Worm (Caenorhabditis elegans) whole organism, L1 larva: Measurements from ENCODE around the gene E02H9.9.

Source experiments
- ama-1 ChIP-seq: fragments of 150-350 bp; optimal IDR thresholded peaks from 2 replicates; lab custom pipeline; 2014
- ceh-8 ChIP-seq: fragments of 200-800 bp; sonication (Bioruptor generic); optimal IDR thresholded peaks from 2 replicates; lab custom pipeline; 2018; ENCODE audit warnings: mild to moderate bottlenecking, missing genetic modification characterization, moderate library complexity, missing compliant biosample characterization
- egl-27 ChIP-seq, 2 experiments: fragments of 150-350 bp in 1 of 2; sonication (generic microtip); optimal IDR thresholded peaks; 3 replicates each; lab custom pipeline; 2017 to 2018; ENCODE audit warnings: missing biosample characterization in 2 of 2, missing genetic modification characterization in 2 of 2, missing genetic modification reagents in 2 of 2
- elt-2 ChIP-seq: sonication (generic microtip); optimal IDR thresholded peaks from 2 replicates; lab custom pipeline; 2016; ENCODE audit warnings: missing genetic modification characterization, mild to moderate bottlenecking, inconsistent platforms, missing compliant biosample characterization, missing genetic modification reagents
- lin-35 ChIP-seq, 2 experiments: fragments of 150-350 bp; optimal IDR thresholded peaks; 2 replicates each; lab custom pipeline; 2014; ENCODE audit warnings: missing biosample characterization in 2 of 2, missing genetic modification characterization in 2 of 2, missing genetic modification reagents in 2 of 2
- lin-39 ChIP-seq: fragments of 150-350 bp; optimal IDR thresholded peaks from 2 replicates; lab custom pipeline; 2014; ENCODE audit warnings: missing biosample characterization, missing genetic modification reagents, missing genetic modification characterization
- nhr-47 ChIP-seq: sonication (generic microtip); optimal IDR thresholded peaks from 2 replicates; lab custom pipeline; 2016; ENCODE audit warnings: mild to moderate bottlenecking, missing genetic modification characterization, moderate library complexity, missing compliant biosample characterization
- nhr-77 ChIP-seq: fragments of 150-350 bp; optimal IDR thresholded peaks from 2 replicates; lab custom pipeline; 2014; ENCODE audit warnings: missing biosample characterization, missing genetic modification characterization
- nhr-90 ChIP-seq: sonication (generic microtip); optimal IDR thresholded peaks from 2 replicates; lab custom pipeline; 2016; ENCODE audit warnings: mild to moderate bottlenecking, missing genetic modification characterization, missing compliant biosample characterization; ENCODE audit not compliant: poor library complexity
- rnt-1 ChIP-seq: sonication (generic microtip); optimal IDR thresholded peaks from 2 replicates; lab custom pipeline; 2016; ENCODE audit warnings: mild to moderate bottlenecking, missing genetic modification characterization, moderate library complexity, missing compliant biosample characterization
- unc-130 ChIP-seq: fragments of 150-350 bp; optimal IDR thresholded peaks from 2 replicates; lab custom pipeline; 2017; ENCODE audit warnings: missing biosample characterization, missing genetic modification characterization, inconsistent platforms
- zag-1 ChIP-seq: fragments of 150-350 bp; optimal IDR thresholded peaks from 2 replicates; lab custom pipeline; 2014; ENCODE audit warnings: missing biosample characterization, missing genetic modification characterization

DNA sequence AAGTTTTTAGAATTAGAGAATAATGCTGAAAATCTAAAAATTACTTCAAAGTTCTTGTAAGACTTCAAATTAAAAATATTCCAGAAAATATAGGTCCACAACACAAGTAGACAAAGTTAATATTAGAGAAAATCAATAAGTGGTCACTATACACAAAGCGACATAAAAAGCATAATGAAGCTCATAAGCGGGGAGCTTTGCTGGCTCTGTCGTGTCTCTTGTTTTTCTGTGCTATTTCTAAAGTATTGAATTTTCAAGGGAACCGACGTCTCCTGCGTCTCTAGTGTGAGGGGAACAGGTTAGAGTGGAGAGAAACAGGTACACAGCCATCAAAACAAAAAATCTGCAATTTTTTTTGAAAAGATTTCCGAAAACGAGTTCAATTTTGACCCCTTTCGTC, 29.6 kb downstream of the E02H9.9 start, which contains the start of gene E02H9.13:
- TF ChIP-seq lin-39 (tag; lab: Kevin White, UChicago) (no peak), nhr-47 (tag; lab: Kevin White, UChicago) (no peak), lin-35 (GFP tag; optimal IDR thresholded peaks at IDR 0.05; lab: Kevin White, UChicago) (no peak), zag-1 (no peak), elt-2 (no peak), ama-1 (lab: Kevin White, UChicago) (no peak), nhr-90 (tag; lab: Kevin White, UChicago) (no peak), ceh-8 (GFP tag; lab: Kevin White, UChicago) (no peak), egl-27 (tag; optimal IDR thresholded peaks at IDR 0.05; lab: Kevin White, UChicago) (no peak), rnt-1 (no peak), unc-130 (tag; lab: Kevin White, UChicago) (no peak), nhr-77 (tag; lab: Kevin White, UChicago) (no peak)
